Fruit fly (Drosophila melanogaster) whole organism, embryonic: ENCODE measurements around the gene Strip.

Experiments used
- CG18011 ChIP-seq: fragments of 200-800 bp; sonication (Bioruptor generic); optimal IDR thresholded peaks from 2 replicates; lab custom pipeline; 2017; ENCODE audit warnings: missing biosample characterization, missing genetic modification characterization, mild to moderate bottlenecking, moderate library complexity, missing genotype
- CG4820 ChIP-seq: fragments of 200-800 bp; sonication (Bioruptor generic); optimal IDR thresholded peaks from 3 replicates; lab custom pipeline; 2016; ENCODE audit warnings: missing biosample characterization, missing genetic modification characterization
- CG4854 ChIP-seq: fragments of 200-800 bp; sonication (Bioruptor generic); optimal IDR thresholded peaks from 2 replicates; lab custom pipeline; 2016; ENCODE audit warnings: missing biosample characterization, missing genetic modification characterization, inconsistent platforms
- CG6765 ChIP-seq: fragments of 200-800 bp; sonication (Bioruptor generic); optimal IDR thresholded peaks from 3 replicates; lab custom pipeline; 2017; ENCODE audit warnings: missing biosample characterization, mild to moderate bottlenecking, missing genetic modification characterization
- Dfd ChIP-seq, 2 experiments: fragments of >200 bp; optimal IDR thresholded peaks; 2 replicates each; lab custom pipeline; 2017; ENCODE audit warnings: missing biosample characterization in 2 of 2, missing genetic modification characterization in 2 of 2
- Gsc ChIP-seq: fragments of 200-800 bp; sonication (Bioruptor generic); IDR thresholded peaks from 2 replicates; pipeline ENCODE4 v1.3.6; 2022; ENCODE audit warnings: missing biosample characterization, missing genetic modification characterization
- al ChIP-seq: fragments of 200-800 bp; sonication (Bioruptor generic); IDR thresholded peaks from 2 replicates; pipeline ENCODE4 v1.3.6; 2022; ENCODE audit warnings: missing biosample characterization, missing genetic modification characterization
- chinmo ChIP-seq: fragments of 200-800 bp; sonication (Bioruptor generic); IDR thresholded peaks from 4 replicates; pipeline ENCODE4 v1.3.6; 2022; ENCODE audit warnings: missing biosample characterization, missing genetic modification characterization; ENCODE audit not compliant: partially characterized antibody
- chm ChIP-seq: fragments of 200-800 bp; sonication (Bioruptor generic); IDR thresholded peaks from 2 replicates; pipeline ENCODE4 v1.3.6; 2022; ENCODE audit warnings: missing biosample characterization, missing genetic modification characterization
- dpn ChIP-seq, 2 experiments: fragments of 200-800 bp; sonication (Bioruptor generic); optimal IDR thresholded peaks; 3 replicates each; lab custom pipeline; 2016; ENCODE audit warnings: missing biosample characterization in 2 of 2, missing genetic modification characterization in 2 of 2
- nau ChIP-seq: fragments of 200-800 bp; sonication (Bioruptor generic); optimal IDR thresholded peaks from 3 replicates; lab custom pipeline; 2017; ENCODE audit warnings: missing biosample characterization, mild to moderate bottlenecking, missing genetic modification characterization, missing genetic modification reagents
- tx ChIP-seq: fragments of 200-800 bp; sonication (Bioruptor generic); optimal IDR thresholded peaks from 2 replicates; lab custom pipeline; 2016; ENCODE audit warnings: missing biosample characterization, missing genetic modification characterization
- usp ChIP-seq: fragments of >200 bp; optimal IDR thresholded peaks from 2 replicates; lab custom pipeline; 2017; ENCODE audit warnings: missing biosample characterization, missing genetic modification characterization
- vfl ChIP-seq: fragments of 200-800 bp; sonication (Bioruptor generic); optimal IDR thresholded peaks from 2 replicates; lab custom pipeline; 2016; ENCODE audit warnings: missing biosample characterization, missing genetic modification characterization

DNA sequence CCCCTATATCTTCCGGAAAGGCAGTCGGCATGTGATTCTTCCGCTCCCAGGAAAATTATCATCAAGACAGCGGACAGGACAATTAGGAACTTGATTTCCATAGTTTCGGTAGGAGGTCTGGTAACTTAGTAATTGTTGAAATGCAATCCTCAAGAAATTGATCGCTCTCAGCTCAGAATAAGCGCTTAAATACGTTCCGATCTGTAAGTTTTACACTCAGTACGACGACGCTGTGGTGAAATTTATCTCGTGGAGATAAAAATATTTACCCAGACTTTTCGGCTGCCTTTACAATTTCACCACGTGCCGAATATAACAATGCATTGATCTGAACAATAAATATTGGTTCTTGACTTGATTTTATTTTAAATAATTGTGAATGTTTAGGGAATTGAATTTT is 7.0 kb upstream of the Strip start, which contains the start of gene Drsl1:
- TF ChIP-seq chm (GFP tag; lab: Robert Waterston, UW) (no peak), chinmo (GFP tag; lab: Robert Waterston, UW) (no peak), vfl (GFP tag; lab: Kevin White, UChicago) (no peak), CG18011 (GFP tag; lab: Kevin White, UChicago) (no peak), tx (no peak), nau (no peak), CG4820 (GFP tag; lab: Kevin White, UChicago) (no peak), al (GFP tag; lab: Robert Waterston, UW) (no peak), CG4854 (GFP tag; lab: Kevin White, UChicago) (no peak), Dfd (GFP tag; optimal IDR thresholded peaks at IDR 0.05; lab: Kevin White, UChicago) (no peak), Gsc (GFP tag; lab: Robert Waterston, UW) (no peak), usp (GFP tag; lab: Kevin White, UChicago) (no peak), CG6765 (no peak), dpn (GFP tag; optimal IDR thresholded peaks at IDR 0.05; lab: Kevin White, UChicago) (no peak)
